Worm (Caenorhabditis elegans) whole organism, early embryonic: Measurements from ENCODE around the gene Y56A3A.7.

ENCODE experiments used
- flt-1 ChIP-seq: fragments of 200-800 bp; sonication (Bioruptor generic); IDR thresholded peaks from 2 replicates; pipeline ENCODE4 v1.3.6; 2022; ENCODE audit warnings: missing genetic modification characterization, missing compliant biosample characterization
- tbx-11 ChIP-seq: fragments of 200-800 bp; sonication (Bioruptor generic); IDR thresholded peaks from 2 replicates; pipeline ENCODE4 v1.3.6; 2022; ENCODE audit warnings: missing genetic modification characterization, missing compliant biosample characterization

- TF ChIP-seq tbx-11 (GFP tag; lab: Robert Waterston, UW) (no peak; the same call in 1 of the 2 replicates), flt-1 (no peak)
Observed at ce11 chrIII:11931960-11932359, 14.9 kb downstream of the Y56A3A.7 start.
